Fruit fly (Drosophila melanogaster) S2 (cell line): ENCODE data around the gene Pph13.

Experiments used
- CG8478 ChIP-seq: fragments of >200 bp; optimal IDR thresholded peaks from 2 replicates; lab custom pipeline; 2018
- CTCF ChIP-seq, 2 experiments: fragments of >200 bp; optimal IDR thresholded peaks; 2 replicates each; lab custom pipeline; 2018

dm6 chr2L:542338-542967, 34.8 kb upstream of the Pph13 start, which contains the start of gene lwr:
- TF ChIP-seq CG8478 (no peak), CTCF (optimal IDR thresholded peaks at IDR 0.05; lab: Kevin White, UChicago) (no peak)
